Worm (Caenorhabditis elegans) whole organism, L4 larva: ENCODE data around the gene phat-8.

ENCODE experiments used
- F26F4.8 ChIP-seq: fragments of 200-800 bp; sonication (Bioruptor generic); conservative IDR thresholded peaks from 2 replicates; pipeline ENCODE4 v1.3.6; 2022; ENCODE audit warnings: missing genetic modification characterization, missing compliant biosample characterization
- F37D6.2 ChIP-seq: sonication (generic microtip); optimal IDR thresholded peaks from 2 replicates; lab custom pipeline; 2016; ENCODE audit warnings: mild to moderate bottlenecking, missing genetic modification characterization, missing compliant biosample characterization
- T20F7.1 ChIP-seq: fragments of 200-800 bp; sonication (Bioruptor generic); optimal IDR thresholded peaks from 2 replicates; lab custom pipeline; 2018; ENCODE audit warnings: mild to moderate bottlenecking, missing genetic modification characterization, missing compliant biosample characterization
- Y48G9A.11 ChIP-seq: fragments of 200-800 bp; sonication (Bioruptor generic); IDR thresholded peaks from 2 replicates; pipeline ENCODE4 v1.3.6; 2022; ENCODE audit warnings: missing genetic modification reagents, missing genetic modification characterization, missing compliant biosample characterization
- Y75B8A.6 ChIP-seq: fragments of 200-800 bp; sonication (Bioruptor generic); IDR thresholded peaks from 2 replicates; pipeline ENCODE4 v1.3.6; 2022; ENCODE audit warnings: missing genetic modification reagents, missing genetic modification characterization, missing compliant biosample characterization
- ZK546.5 ChIP-seq, 2 experiments: sonication (generic microtip); optimal IDR thresholded peaks; 2 replicates each; lab custom pipeline; 2017; ENCODE audit warnings: missing biosample characterization in 2 of 2, missing genetic modification characterization in 2 of 2
- ceh-28 ChIP-seq: fragments of 150-350 bp; optimal IDR thresholded peaks from 2 replicates; lab custom pipeline; 2014; ENCODE audit warnings: missing biosample characterization, missing genetic modification reagents, missing genetic modification characterization
- ces-1 ChIP-seq: fragments of 150-350 bp; sonication (generic microtip); optimal IDR thresholded peaks from 4 replicates; lab custom pipeline; 2014; ENCODE audit warnings: missing biosample characterization, missing genetic modification reagents, missing genetic modification characterization
- cey-2 ChIP-seq: sonication (generic microtip); optimal IDR thresholded peaks from 3 replicates; lab custom pipeline; 2017; ENCODE audit warnings: missing genetic modification characterization, mild to moderate bottlenecking, missing compliant biosample characterization, antibody characterized with exemption, borderline replicate concordance; ENCODE audit not compliant: insufficient read depth
- daf-16 ChIP-seq, 3 experiments: sonication (generic microtip); optimal IDR thresholded peaks; 2 replicates each; lab custom pipeline; 2016 to 2017; ENCODE audit warnings: missing genetic modification characterization in 3 of 3, missing genetic modification reagents in 3 of 3, mild to moderate bottlenecking in 2 of 3, missing compliant biosample characterization in 2 of 3, missing biosample characterization in 1 of 3, moderate library complexity in 1 of 3
- dmd-8 ChIP-seq: fragments of 200-800 bp; sonication (Bioruptor generic); IDR thresholded peaks from 2 replicates; pipeline ENCODE4 v1.3.6; 2022; ENCODE audit warnings: missing genetic modification characterization, missing compliant biosample characterization
- dmd-9 ChIP-seq: fragments of 200-800 bp; sonication (Bioruptor generic); IDR thresholded peaks from 2 replicates; pipeline ENCODE4 v1.3.6; 2022; ENCODE audit warnings: missing genetic modification reagents, missing genetic modification characterization, missing compliant biosample characterization
- dpl-1 ChIP-seq: fragments of 150-350 bp; optimal IDR thresholded peaks from 2 replicates; lab custom pipeline; 2014; ENCODE audit warnings: missing biosample characterization, missing genetic modification reagents, missing genetic modification characterization
- egl-43 ChIP-seq: fragments of 200-800 bp; sonication (Bioruptor generic); IDR thresholded peaks from 2 replicates; pipeline ENCODE4 v1.3.6; 2022; ENCODE audit warnings: missing genetic modification reagents, missing genetic modification characterization, missing compliant biosample characterization
- fkh-10 ChIP-seq: fragments of 150-350 bp; optimal IDR thresholded peaks from 2 replicates; lab custom pipeline; 2014; ENCODE audit warnings: missing biosample characterization, missing genetic modification reagents, missing genetic modification characterization
- gei-8 ChIP-seq: fragments of 200-800 bp; sonication (Bioruptor generic); optimal IDR thresholded peaks from 2 replicates; lab custom pipeline; 2018; ENCODE audit warnings: mild to moderate bottlenecking, missing genetic modification characterization, missing compliant biosample characterization
- hlh-11 ChIP-seq: fragments of 200-800 bp; sonication (Bioruptor generic); optimal IDR thresholded peaks from 2 replicates; lab custom pipeline; 2018; ENCODE audit warnings: mild to moderate bottlenecking, missing genetic modification characterization, missing compliant biosample characterization
- hlh-30 ChIP-seq: sonication (generic microtip); optimal IDR thresholded peaks from 2 replicates; lab custom pipeline; 2017; ENCODE audit warnings: antibody characterized with exemption, mild to moderate bottlenecking, missing genetic modification characterization, missing compliant biosample characterization; ENCODE audit not compliant: insufficient read depth
- hmg-1.1 ChIP-seq: fragments of 200-800 bp; sonication (Bioruptor generic); IDR thresholded peaks from 2 replicates; pipeline ENCODE4 v1.3.6; 2022; ENCODE audit warnings: missing genetic modification reagents, missing genetic modification characterization, missing compliant biosample characterization
- jun-1 ChIP-seq: fragments of 150-350 bp; optimal IDR thresholded peaks from 2 replicates; lab custom pipeline; 2014; ENCODE audit warnings: missing biosample characterization, missing genetic modification reagents, missing genetic modification characterization
- lim-7 ChIP-seq: fragments of 200-800 bp; sonication (Bioruptor generic); IDR thresholded peaks from 2 replicates; pipeline ENCODE4 v1.3.6; 2022; ENCODE audit warnings: missing genetic modification characterization, missing compliant biosample characterization
- lin-13 ChIP-seq: fragments of 150-350 bp; optimal IDR thresholded peaks from 2 replicates; lab custom pipeline; 2014; ENCODE audit warnings: missing biosample characterization, missing genetic modification reagents, missing genetic modification characterization
- lin-38 ChIP-seq: fragments of 200-800 bp; sonication (Bioruptor generic); IDR thresholded peaks from 2 replicates; pipeline ENCODE4 v1.3.6; 2022; ENCODE audit warnings: missing genetic modification reagents, missing genetic modification characterization, missing compliant biosample characterization
- madf-9 ChIP-seq: fragments of 200-800 bp; sonication (Bioruptor generic); conservative IDR thresholded peaks from 2 replicates; pipeline ENCODE4 v1.3.6; 2022; ENCODE audit warnings: missing genetic modification reagents, missing genetic modification characterization, missing compliant biosample characterization
- mdl-1 ChIP-seq, 2 experiments: fragments of 150-350 bp in 1 of 2; sonication (generic microtip) in 1 of 2; optimal IDR thresholded peaks; 2 replicates each; lab custom pipeline; 2014 to 2017; ENCODE audit warnings: missing biosample characterization in 2 of 2, missing genetic modification characterization in 2 of 2
- nhr-102 ChIP-seq: sonication (generic microtip); optimal IDR thresholded peaks from 2 replicates; lab custom pipeline; 2016; ENCODE audit warnings: mild to moderate bottlenecking, missing genetic modification characterization, moderate library complexity, missing compliant biosample characterization
- nhr-41 ChIP-seq: fragments of 200-800 bp; sonication (Bioruptor generic); IDR thresholded peaks from 2 replicates; pipeline ENCODE4 v1.3.6; 2022; ENCODE audit warnings: missing genetic modification reagents, missing genetic modification characterization, missing compliant biosample characterization
- nhr-6 ChIP-seq: fragments of 150-350 bp; optimal IDR thresholded peaks from 2 replicates; lab custom pipeline; 2014; ENCODE audit warnings: missing biosample characterization, missing genetic modification characterization
- nhr-76 ChIP-seq: fragments of 150-350 bp; optimal IDR thresholded peaks from 2 replicates; lab custom pipeline; 2014; ENCODE audit warnings: missing biosample characterization, missing genetic modification characterization
- nhr-77 ChIP-seq: fragments of 150-350 bp; optimal IDR thresholded peaks from 2 replicates; lab custom pipeline; 2014; ENCODE audit warnings: missing biosample characterization, missing genetic modification characterization
- sdz-12 ChIP-seq: fragments of 200-800 bp; sonication (Bioruptor generic); optimal IDR thresholded peaks from 2 replicates; lab custom pipeline; 2018; ENCODE audit warnings: mild to moderate bottlenecking, missing genetic modification characterization, missing compliant biosample characterization
- snpc-4 ChIP-seq: fragments of 150-350 bp; optimal IDR thresholded peaks from 2 replicates; lab custom pipeline; 2014; ENCODE audit warnings: missing biosample characterization, missing genetic modification characterization
- spr-1 ChIP-seq: sonication (generic microtip); optimal IDR thresholded peaks from 2 replicates; lab custom pipeline; 2016; ENCODE audit warnings: mild to moderate bottlenecking, missing genetic modification characterization, missing compliant biosample characterization
- spr-3 ChIP-seq: fragments of 200-800 bp; sonication (Bioruptor generic); optimal IDR thresholded peaks from 2 replicates; lab custom pipeline; 2018; ENCODE audit warnings: mild to moderate bottlenecking, missing genetic modification characterization, missing compliant biosample characterization
- unc-39 ChIP-seq: sonication (generic microtip); optimal IDR thresholded peaks from 2 replicates; lab custom pipeline; 2017; ENCODE audit warnings: missing biosample characterization, missing genetic modification characterization
- unc-62 ChIP-seq, 3 experiments: fragments of 150-350 bp in 1 of 3; sonication (generic microtip); optimal IDR thresholded peaks in 2 of 3; peaks in 1 of 3; 1 replicate in 1 of 3; 2 replicates in 2 of 3; lab custom pipeline; 2014 to 2017; ENCODE audit warnings: missing biosample characterization in 3 of 3, missing genetic modification characterization in 3 of 3, missing genetic modification reagents in 3 of 3, missing genotype in 1 of 3

phat-8 gene

DNA sequence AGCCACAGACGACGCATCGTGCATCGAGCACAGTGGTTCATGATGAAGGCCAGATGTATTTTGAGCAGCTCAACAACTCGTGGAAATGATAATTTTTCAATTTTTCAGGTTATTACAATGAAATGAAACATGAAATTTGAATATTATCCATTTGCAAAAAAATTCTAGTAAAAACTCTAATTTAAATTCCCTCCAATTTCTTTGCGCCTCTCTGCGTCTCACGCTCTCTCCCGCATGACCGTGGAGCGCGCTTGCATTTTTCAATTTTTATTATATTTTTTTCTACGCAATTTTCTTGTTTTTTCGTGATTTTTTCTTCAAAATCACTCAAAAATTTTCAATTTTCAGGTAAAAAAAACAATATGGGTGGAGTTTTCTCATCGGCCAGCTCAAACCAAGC, 12.2 kb upstream of the phat-8 start, which contains the start of gene tag-281 (continued):
- TF ChIP-seq unc-62 (GFP tag; optimal IDR thresholded peaks at IDR 0.05 in 1 of 2; lab: Kevin White, UChicago) (peak in 1 of 2 experiments; percentile 45), unc-62 (tag; optimal IDR thresholded peaks at IDR 0.05; lab: Kevin White, UChicago) (no peak), jun-1 (tag; lab: Kevin White, UChicago) (no peak), lin-38 (peak; percentile 99), nhr-41 (GFP tag; lab: Robert Waterston, UW) (no peak), spr-3 (GFP tag; lab: Kevin White, UChicago) (no peak), ZK546.5 (tag; optimal IDR thresholded peaks at IDR 0.05; lab: Kevin White, UChicago) (no peak), dmd-8 (GFP tag; lab: Robert Waterston, UW) (no peak), dmd-9 (GFP tag; lab: Robert Waterston, UW) (0 out of 2 replicates have a peak, but pooled peaks have one; percentile 50), hlh-30 (tag; lab: Kevin White, UChicago) (no peak), fkh-10 (GFP tag; lab: Kevin White, UChicago) (peak; percentile 21), lin-13 (GFP tag; lab: Kevin White, UChicago) (peak; percentile 66), unc-39 (tag; lab: Kevin White, UChicago) (no peak), snpc-4 (tag; lab: Kevin White, UChicago) (peak; percentile 14), nhr-76 (no peak), egl-43 (no peak), mdl-1 (tag; optimal IDR thresholded peaks at IDR 0.05; lab: Kevin White, UChicago) (peak in 1 of 2 experiments; percentile 17), nhr-102 (tag; lab: Kevin White, UChicago) (no peak), nhr-77 (tag; lab: Kevin White, UChicago) (no peak), spr-1 (tag; lab: Kevin White, UChicago) (no peak), hlh-11 (peak; percentile 49), Y75B8A.6 (GFP tag; lab: Robert Waterston, UW) (no peak), sdz-12 (no peak), F37D6.2 (tag; lab: Kevin White, UChicago) (no peak), madf-9 (GFP tag; lab: Robert Waterston, UW) (no peak), T20F7.1 (no peak), dpl-1 (GFP tag; lab: Kevin White, UChicago) (peak; percentile 96), ces-1 (GFP tag; lab: Kevin White, UChicago) (no peak), nhr-6 (tag; lab: Kevin White, UChicago) (peak; percentile 68), F26F4.8 (no peak), cey-2 (tag; lab: Kevin White, UChicago) (no peak), hmg-1.1 (GFP tag; lab: Robert Waterston, UW) (peak; percentile 55; the same call in 1 of the 2 replicates), lim-7 (GFP tag; lab: Robert Waterston, UW) (no peak), gei-8 (GFP tag; lab: Kevin White, UChicago) (no peak), ceh-28 (tag; lab: Kevin White, UChicago) (no peak)
- TF ChIP-seq, all 104 proteins: peak for 20

DNA sequence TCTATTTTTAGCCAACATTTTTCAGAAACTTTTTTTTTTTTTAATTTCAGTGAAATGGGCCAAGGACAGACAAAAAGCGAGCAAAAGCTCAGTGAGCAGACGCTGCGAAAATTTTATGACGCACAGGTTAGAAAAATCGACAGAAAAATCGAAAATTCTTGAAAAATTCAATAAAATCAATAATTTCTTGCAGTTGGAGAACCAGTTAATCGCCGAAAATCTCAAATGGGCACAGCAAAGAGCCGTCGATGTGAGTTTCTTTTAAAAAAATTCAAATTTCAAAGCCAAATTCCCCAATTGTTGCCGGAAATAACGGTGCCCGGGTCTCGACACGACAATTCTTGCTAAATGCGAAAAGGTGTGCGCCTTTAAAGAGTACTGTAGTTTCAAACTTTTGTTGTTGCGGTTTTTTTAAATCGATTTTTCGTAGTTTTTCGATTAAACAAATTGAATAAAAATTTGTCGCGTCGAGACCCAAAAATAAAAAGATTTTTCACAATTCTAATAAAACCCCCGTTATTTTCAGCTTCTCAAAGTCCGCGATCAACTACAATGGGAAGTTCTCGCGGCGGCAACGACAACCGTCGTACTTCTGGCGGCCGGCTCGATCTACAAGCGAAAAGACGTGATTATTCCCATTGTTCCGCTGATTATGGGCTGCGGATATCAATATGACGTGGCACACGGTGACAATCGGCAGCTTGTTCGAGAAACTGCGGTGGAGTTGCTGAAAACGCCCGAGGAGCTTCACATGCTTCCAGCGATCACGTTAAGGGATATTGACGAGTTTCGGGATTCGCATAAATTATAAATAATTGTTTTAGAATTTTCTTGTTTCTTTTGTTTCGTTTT, 10.8 kb upstream of the phat-8 start, which contains the start of gene tag-280:
TSS of gene tag-280 (plus strand) at position 51 of the 852 bp plus-strand sequence.
- TF ChIP-seq daf-16 (GFP tag; optimal IDR thresholded peaks at IDR 0.05; lab: Kevin White, UChicago) = no peak
- TF ChIP-seq daf-16 (tag; optimal IDR thresholded peaks at IDR 0.05; lab: Kevin White, UChicago) = no peak
- peak; percentile 31; the same call in 1 of the 2 replicates for TF ChIP-seq lin-38
- TF ChIP-seq Y48G9A.11 (GFP tag; lab: Robert Waterston, UW) = 0 out of 2 replicates have a peak, but pooled peaks have one; percentile 11
- TF ChIP-seq unc-62 (GFP tag; optimal IDR thresholded peaks at IDR 0.05 in 1 of 2; lab: Kevin White, UChicago) = peak in 1 of 2 experiments; percentile 74
- no peak for TF ChIP-seq unc-62 (tag; optimal IDR thresholded peaks at IDR 0.05; lab: Kevin White, UChicago)
